Fruit fly (Drosophila melanogaster): ENCODE measurements around the gene sowah.

sowah gene

dm6 chr3L:12523941-12524340 is 48.4 kb downstream of the sowah start, which contains the start of the genes ver and Gcn5 (continued):
- TF ChIP-seq CG4730 (GFP tag; IDR thresholded peaks at IDR 0.05) (peak; percentile 91), B-H1 (GFP tag; IDR thresholded peaks at IDR 0.05) (peak; percentile 93), CG6791 (GFP tag; IDR thresholded peaks at IDR 0.05; ENCODE audit: partially characterized antibody) (no peak), CG6854 (GFP tag; optimal IDR thresholded peaks at IDR 0.05) (peak; percentile 76), gcm (GFP tag; optimal IDR thresholded peaks at IDR 0.05) (peak; percentile 88), sc (optimal IDR thresholded peaks at IDR 0.05) (no peak), sc (GFP tag; optimal IDR thresholded peaks at IDR 0.05) (peak; percentile 73), CG12299 (tag; optimal IDR thresholded peaks at IDR 0.05) (peak; percentile 88), CG18764 (GFP tag; optimal IDR thresholded peaks at IDR 0.05) (peak; percentile 78), CG14441 (GFP tag; IDR thresholded peaks at IDR 0.05) (peak; percentile 94), TFAM (GFP tag; optimal IDR thresholded peaks at IDR 0.05) (peak; percentile 53), Rx (GFP tag; IDR thresholded peaks at IDR 0.05) (peak; percentile 94), Dip2 (GFP tag; IDR thresholded peaks at IDR 0.05) (peak; percentile 21; the same call in 1 of the 2 replicates), Antp (GFP tag; optimal IDR thresholded peaks at IDR 0.05) (peak; percentile 79), p53 (GFP tag; optimal IDR thresholded peaks at IDR 0.05) (peak; percentile 27), CG13424 (tag; optimal IDR thresholded peaks at IDR 0.05) (peak; percentile 92), Lim3 (GFP tag; IDR thresholded peaks at IDR 0.05) (peak; percentile 57; the same call in 1 of the 2 replicates), CG12236 (GFP tag; optimal IDR thresholded peaks at IDR 0.05) (peak; percentile 18), unpg (GFP tag; optimal IDR thresholded peaks at IDR 0.05) (peak; percentile 90), CG2116 (GFP tag; optimal IDR thresholded peaks at IDR 0.05) (peak; percentile 81), salm (tag; optimal IDR thresholded peaks at IDR 0.05) (peak; percentile 74), E2f1 (GFP tag; IDR thresholded peaks at IDR 0.05) (peak; percentile 93), CG17361 (GFP tag; IDR thresholded peaks at IDR 0.05) (peak; percentile 95), CG7928 (GFP tag; optimal IDR thresholded peaks at IDR 0.05) (peak; percentile 79), Ets97D (GFP tag; optimal IDR thresholded peaks at IDR 0.05) (peak; percentile 85), CG17912 (GFP tag; optimal IDR thresholded peaks at IDR 0.05) (peak; percentile 72), psq (GFP tag; optimal IDR thresholded peaks at IDR 0.05) (peak; percentile 73), CG16813 (GFP tag; IDR thresholded peaks at IDR 0.05; ENCODE audit: partially characterized antibody) (no peak), dmrt99B (tag; optimal IDR thresholded peaks at IDR 0.05) (peak; percentile 91), CG10654 (GFP tag; optimal IDR thresholded peaks at IDR 0.05) (peak; percentile 85), CG10321 (GFP tag; IDR thresholded peaks at IDR 0.05) (peak; percentile 72), CG1024 (GFP tag; IDR thresholded peaks at IDR 0.05) (peak; percentile 90), D19A (tag; optimal IDR thresholded peaks at IDR 0.05) (peak; percentile 84), tio (GFP tag; optimal IDR thresholded peaks at IDR 0.05) (no peak), NK7.1 (GFP tag; optimal IDR thresholded peaks at IDR 0.05) (peak; percentile 73), crc (GFP tag; optimal IDR thresholded peaks at IDR 0.05) (peak; percentile 71), CG7745 (tag; optimal IDR thresholded peaks at IDR 0.05) (peak; percentile 66), Stat92E (GFP tag; optimal IDR thresholded peaks at IDR 0.05) (peak in 1 of 3 experiments; percentile 15), Abd-B (GFP tag; optimal IDR thresholded peaks at IDR 0.05) (peak; percentile 90), CG30403 (GFP tag; optimal IDR thresholded peaks at IDR 0.05) (peak; percentile 93), kah (GFP tag; optimal IDR thresholded peaks at IDR 0.05) (peak; percentile 71), Mad (GFP tag; optimal IDR thresholded peaks at IDR 0.05) (peak; percentile 89), CG30020 (tag; optimal IDR thresholded peaks at IDR 0.05) (peak; percentile 72), ro (GFP tag; IDR thresholded peaks at IDR 0.05) (peak; percentile 68; the same call in 1 of the 2 replicates), btn (GFP tag; optimal IDR thresholded peaks at IDR 0.05) (peak; percentile 63), crol (GFP tag; IDR thresholded peaks at IDR 0.05) (0 out of 2 replicates have a peak, but pooled peaks have one; percentile 18), CG15011 (GFP tag; optimal IDR thresholded peaks at IDR 0.05) (peak; percentile 74), CG2202 (tag; optimal IDR thresholded peaks at IDR 0.05) (peak; percentile 87), ab (GFP tag; optimal IDR thresholded peaks at IDR 0.05) (peak; percentile 44), tup (GFP tag; optimal IDR thresholded peaks at IDR 0.05) (peak; percentile 81), cad (GFP tag; optimal IDR thresholded peaks at IDR 0.05) (no peak)
